Fruit fly (Drosophila melanogaster) whole organism, prepupa: ENCODE results near the gene iav.

ENCODE experiments used
- CG10631 ChIP-seq: fragments of 200-800 bp; sonication (Bioruptor generic); optimal IDR thresholded peaks from 2 replicates; lab custom pipeline; 2016; ENCODE audit warnings: missing biosample characterization, missing genetic modification characterization
- CG10669 ChIP-seq: fragments of 200-800 bp; sonication (Bioruptor generic); optimal IDR thresholded peaks from 3 replicates; lab custom pipeline; 2018; ENCODE audit warnings: missing biosample characterization, mild to moderate bottlenecking, missing genetic modification characterization, moderate library complexity
- CG11294 ChIP-seq: fragments of 200-800 bp; sonication (Bioruptor generic); IDR thresholded peaks from 2 replicates; pipeline ENCODE4 v1.3.6; 2022; ENCODE audit warnings: missing biosample characterization, missing genetic modification characterization
- CG11762 ChIP-seq: fragments of 200-800 bp; sonication (Bioruptor generic); optimal IDR thresholded peaks from 3 replicates; lab custom pipeline; 2016; ENCODE audit warnings: missing biosample characterization, missing genetic modification characterization; ENCODE audit not compliant: insufficient read depth
- CG11902 ChIP-seq: fragments of 200-800 bp; sonication (Bioruptor generic); optimal IDR thresholded peaks from 3 replicates; lab custom pipeline; 2016; ENCODE audit warnings: missing biosample characterization, missing genetic modification characterization
- CG15336 ChIP-seq: fragments of 200-800 bp; sonication (Bioruptor generic); IDR thresholded peaks from 2 replicates; pipeline ENCODE4 v1.3.6; 2022; ENCODE audit warnings: missing biosample characterization, missing genetic modification characterization
- CG1621 ChIP-seq: fragments of 200-800 bp; sonication (Bioruptor generic); optimal IDR thresholded peaks from 3 replicates; lab custom pipeline; 2018; ENCODE audit warnings: missing biosample characterization, mild to moderate bottlenecking, missing genetic modification characterization
- CG16779 ChIP-seq: fragments of 200-800 bp; sonication (Bioruptor generic); optimal IDR thresholded peaks from 3 replicates; lab custom pipeline; 2017; ENCODE audit warnings: missing biosample characterization, mild to moderate bottlenecking, missing genetic modification characterization
- CG31627 ChIP-seq: fragments of 200-800 bp; sonication (Bioruptor generic); optimal IDR thresholded peaks from 3 replicates; lab custom pipeline; 2016; ENCODE audit warnings: missing biosample characterization, missing genetic modification characterization
- CG32006 ChIP-seq: fragments of 200-800 bp; sonication (Bioruptor generic); optimal IDR thresholded peaks from 3 replicates; lab custom pipeline; 2017; ENCODE audit warnings: missing biosample characterization, mild to moderate bottlenecking, missing genetic modification characterization
- CG34406 ChIP-seq: fragments of 200-800 bp; sonication (Bioruptor generic); optimal IDR thresholded peaks from 3 replicates; lab custom pipeline; 2016; ENCODE audit warnings: missing biosample characterization, missing genetic modification characterization
- CG3919 ChIP-seq: fragments of 200-800 bp; sonication (Bioruptor generic); optimal IDR thresholded peaks from 3 replicates; lab custom pipeline; 2016; ENCODE audit warnings: missing biosample characterization, missing genetic modification characterization
- CG4318 ChIP-seq: fragments of 200-800 bp; sonication (Bioruptor generic); optimal IDR thresholded peaks from 3 replicates; lab custom pipeline; 2017; ENCODE audit warnings: missing biosample characterization, mild to moderate bottlenecking, missing genetic modification characterization
- CG6163 ChIP-seq: fragments of 200-800 bp; sonication (Bioruptor generic); IDR thresholded peaks from 3 replicates; pipeline ENCODE4 v1.3.6; 2022; ENCODE audit warnings: missing biosample characterization, missing genetic modification characterization
- CG6276 ChIP-seq: fragments of 200-800 bp; sonication (Bioruptor generic); optimal IDR thresholded peaks from 2 replicates; lab custom pipeline; 2017; ENCODE audit warnings: missing biosample characterization, mild to moderate bottlenecking, missing genetic modification characterization
- CG6792 ChIP-seq: fragments of 200-800 bp; sonication (Bioruptor generic); optimal IDR thresholded peaks from 3 replicates; lab custom pipeline; 2016; ENCODE audit warnings: missing biosample characterization, missing genetic modification characterization
- CG6808 ChIP-seq: fragments of 200-800 bp; sonication (Bioruptor generic); optimal IDR thresholded peaks from 3 replicates; lab custom pipeline; 2017; ENCODE audit warnings: missing biosample characterization, missing genetic modification characterization, mild to moderate bottlenecking, moderate library complexity, missing genetic modification reagents
- CG6854 ChIP-seq: fragments of 200-800 bp; sonication (Bioruptor generic); optimal IDR thresholded peaks from 2 replicates; lab custom pipeline; 2017; ENCODE audit warnings: missing biosample characterization, mild to moderate bottlenecking, missing genetic modification characterization
- CG7368 ChIP-seq: fragments of 200-800 bp; sonication (Bioruptor generic); optimal IDR thresholded peaks from 3 replicates; lab custom pipeline; 2016; ENCODE audit warnings: missing biosample characterization, missing genetic modification characterization
- CG8119 ChIP-seq: fragments of 200-800 bp; sonication (Bioruptor generic); IDR thresholded peaks from 3 replicates; pipeline ENCODE4 v1.3.6; 2022; ENCODE audit warnings: missing biosample characterization, missing genetic modification characterization
- CG8319 ChIP-seq: fragments of 200-800 bp; sonication (Bioruptor generic); optimal IDR thresholded peaks from 3 replicates; lab custom pipeline; 2016; ENCODE audit warnings: missing biosample characterization, missing genetic modification characterization
- CG8632 ChIP-seq: fragments of 200-800 bp; sonication (Bioruptor generic); optimal IDR thresholded peaks from 3 replicates; lab custom pipeline; 2016; ENCODE audit warnings: missing biosample characterization, missing genetic modification characterization
- CG9139 ChIP-seq: fragments of 200-800 bp; sonication (Bioruptor generic); optimal IDR thresholded peaks from 3 replicates; lab custom pipeline; 2017; ENCODE audit warnings: missing biosample characterization, mild to moderate bottlenecking, missing genetic modification characterization
- Eip75B ChIP-seq: fragments of 200-800 bp; sonication (Bioruptor generic); optimal IDR thresholded peaks from 3 replicates; lab custom pipeline; 2016; ENCODE audit warnings: missing biosample characterization, missing genetic modification characterization
- Eip78C ChIP-seq: fragments of 200-800 bp; sonication (Bioruptor generic); peaks from one replicate; lab custom pipeline; 2016; ENCODE audit warnings: missing biosample characterization, missing genetic modification characterization
- Ets21C ChIP-seq: fragments of 200-800 bp; sonication (Bioruptor generic); optimal IDR thresholded peaks from 3 replicates; lab custom pipeline; 2016; ENCODE audit warnings: missing biosample characterization, missing genetic modification characterization
- Ets96B ChIP-seq: fragments of 200-800 bp; optimal IDR thresholded peaks from 2 replicates; lab custom pipeline; 2019; ENCODE audit warnings: missing biosample characterization, mild to moderate bottlenecking, missing genetic modification characterization, moderate library complexity
- Gug ChIP-seq: fragments of 200-800 bp; sonication (Bioruptor generic); IDR thresholded peaks from 2 replicates; pipeline ENCODE4 v1.3.6; 2022; ENCODE audit warnings: missing biosample characterization, missing genetic modification characterization
- Hr39 ChIP-seq: fragments of 200-800 bp; sonication (Bioruptor generic); optimal IDR thresholded peaks from 2 replicates; lab custom pipeline; 2016; ENCODE audit warnings: missing biosample characterization, missing genetic modification characterization
- Hr4 ChIP-seq: fragments of 200-800 bp; sonication (Bioruptor generic); optimal IDR thresholded peaks from 3 replicates; lab custom pipeline; 2016; ENCODE audit warnings: missing biosample characterization, missing genetic modification characterization
- Lpt ChIP-seq: fragments of 200-800 bp; sonication (Bioruptor generic); optimal IDR thresholded peaks from 3 replicates; lab custom pipeline; 2016; ENCODE audit warnings: missing biosample characterization, missing genetic modification characterization
- OdsH ChIP-seq: fragments of 200-800 bp; sonication (Bioruptor generic); optimal IDR thresholded peaks from 3 replicates; lab custom pipeline; 2016; ENCODE audit warnings: missing biosample characterization, missing genetic modification characterization
- Smox ChIP-seq: fragments of 200-800 bp; sonication (Bioruptor generic); optimal IDR thresholded peaks from 3 replicates; lab custom pipeline; 2016; ENCODE audit warnings: missing biosample characterization, missing genetic modification characterization
- Sox102F ChIP-seq: fragments of 200-800 bp; sonication (Bioruptor generic); optimal IDR thresholded peaks from 2 replicates; lab custom pipeline; 2016; ENCODE audit warnings: missing biosample characterization, mild to moderate bottlenecking, missing genetic modification characterization
- Sox14 ChIP-seq: fragments of 200-800 bp; sonication (Bioruptor generic); optimal IDR thresholded peaks from 3 replicates; lab custom pipeline; 2016; ENCODE audit warnings: missing biosample characterization, missing genetic modification characterization
- Sox15 ChIP-seq: fragments of 200-800 bp; sonication (Bioruptor generic); optimal IDR thresholded peaks from 3 replicates; lab custom pipeline; 2016; ENCODE audit warnings: missing biosample characterization, missing genetic modification characterization
- acj6 ChIP-seq: fragments of 200-800 bp; sonication (Bioruptor generic); optimal IDR thresholded peaks from 3 replicates; lab custom pipeline; 2016; ENCODE audit warnings: missing biosample characterization, missing genetic modification characterization
- cyc ChIP-seq: fragments of 200-800 bp; sonication (Bioruptor generic); optimal IDR thresholded peaks from 3 replicates; lab custom pipeline; 2016; ENCODE audit warnings: missing biosample characterization, missing genetic modification characterization
- dsx ChIP-seq: fragments of 200-800 bp; optimal IDR thresholded peaks from 3 replicates; lab custom pipeline; 2019; ENCODE audit warnings: missing biosample characterization, mild to moderate bottlenecking, missing genetic modification characterization, moderate library complexity; ENCODE audit not compliant: poor library complexity, severe bottlenecking
- eg ChIP-seq: fragments of 200-800 bp; sonication (Bioruptor generic); IDR thresholded peaks from 3 replicates; pipeline ENCODE4 v1.3.6; 2022; ENCODE audit warnings: missing biosample characterization, missing genetic modification characterization
- esn ChIP-seq: fragments of 200-800 bp; sonication (Bioruptor generic); optimal IDR thresholded peaks from 2 replicates; lab custom pipeline; 2016; ENCODE audit warnings: missing biosample characterization, mild to moderate bottlenecking, missing genetic modification characterization, moderate library complexity
- fd59A ChIP-seq: fragments of 200-800 bp; sonication (Bioruptor generic); optimal IDR thresholded peaks from 2 replicates; lab custom pipeline; 2017; ENCODE audit warnings: missing biosample characterization, mild to moderate bottlenecking, missing genetic modification characterization, missing genetic modification reagents
- fd85E ChIP-seq: fragments of 200-800 bp; sonication (Bioruptor generic); optimal IDR thresholded peaks from 3 replicates; lab custom pipeline; 2016; ENCODE audit warnings: missing biosample characterization, missing genetic modification characterization
- fkh ChIP-seq: fragments of 200-800 bp; sonication (Bioruptor generic); optimal IDR thresholded peaks from 3 replicates; lab custom pipeline; 2017; ENCODE audit warnings: missing biosample characterization, mild to moderate bottlenecking, missing genetic modification characterization, moderate library complexity
- lz ChIP-seq: fragments of 200-800 bp; sonication (Bioruptor generic); optimal IDR thresholded peaks from 3 replicates; lab custom pipeline; 2016; ENCODE audit warnings: missing biosample characterization, missing genetic modification characterization
- net ChIP-seq: fragments of 200-800 bp; sonication (Bioruptor generic); optimal IDR thresholded peaks from 3 replicates; lab custom pipeline; 2016; ENCODE audit warnings: missing biosample characterization, missing genetic modification characterization
- spab ChIP-seq: fragments of 200-800 bp; sonication (Bioruptor generic); optimal IDR thresholded peaks from 2 replicates; lab custom pipeline; 2017; ENCODE audit warnings: missing biosample characterization, mild to moderate bottlenecking, missing genetic modification characterization, missing genetic modification reagents
- svp ChIP-seq: fragments of 200-800 bp; sonication (Bioruptor generic); peaks from one replicate; lab custom pipeline; 2016; ENCODE audit warnings: missing biosample characterization, missing genetic modification characterization
- topi ChIP-seq: fragments of 200-800 bp; sonication (Bioruptor generic); optimal IDR thresholded peaks from 3 replicates; lab custom pipeline; 2016; ENCODE audit warnings: missing biosample characterization, missing genetic modification characterization

iav gene

DNA sequence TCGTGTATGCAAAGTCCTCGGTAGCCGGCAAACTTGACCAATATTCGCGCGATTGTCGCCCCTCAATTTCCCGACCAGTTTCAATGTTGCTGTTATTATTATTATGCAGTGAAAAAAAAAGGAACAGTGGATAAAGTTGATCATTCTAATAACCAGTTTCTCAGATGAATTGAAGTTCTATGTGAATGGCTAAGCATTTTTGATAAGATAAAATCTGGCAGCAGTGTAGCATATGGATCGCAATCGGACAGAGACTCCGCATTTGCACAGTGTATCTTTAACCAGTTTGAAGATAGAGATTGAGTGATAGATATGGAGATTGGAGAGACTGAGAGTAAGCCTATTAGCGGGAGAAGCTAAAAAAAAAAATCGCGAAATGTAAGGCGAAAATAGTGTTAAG, 20.4 kb upstream of the iav start (continued):
- TF ChIP-seq CG6808 (GFP tag; lab: Kevin White, UChicago): peak; percentile 36
- peak; percentile 74 for TF ChIP-seq svp
- peak; percentile 86 for TF ChIP-seq CG11294 (GFP tag; lab: Robert Waterston, UW)
- TF ChIP-seq fd59A (GFP tag; lab: Kevin White, UChicago): peak; percentile 42
- peak; percentile 64 for TF ChIP-seq CG31627 (GFP tag; lab: Kevin White, UChicago)
- peak; percentile 59 for TF ChIP-seq Sox102F
- peak; percentile 93 for TF ChIP-seq Eip78C (GFP tag; lab: Kevin White, UChicago)
- TF ChIP-seq CG6792 (GFP tag; lab: Kevin White, UChicago): peak; percentile 66
- peak; percentile 94 for TF ChIP-seq CG15336 (GFP tag; lab: Robert Waterston, UW)
- peak; percentile 88 for TF ChIP-seq CG6276 (GFP tag; lab: Kevin White, UChicago)
- peak; percentile 26 for TF ChIP-seq CG11902
- TF ChIP-seq fd85E (GFP tag; lab: Kevin White, UChicago): peak; percentile 26
- no peak for TF ChIP-seq CG9139 (GFP tag; lab: Kevin White, UChicago)
- TF ChIP-seq CG8632 (GFP tag; lab: Kevin White, UChicago): peak; percentile 63
- peak; percentile 58 for TF ChIP-seq CG8319 (GFP tag; lab: Kevin White, UChicago)
- TF ChIP-seq cyc (GFP tag; lab: Kevin White, UChicago): peak; percentile 67
- peak; percentile 25 for TF ChIP-seq spab (GFP tag; lab: Kevin White, UChicago)
- TF ChIP-seq CG3919 (GFP tag; lab: Kevin White, UChicago): peak; percentile 85
- TF ChIP-seq acj6 (GFP tag; lab: Kevin White, UChicago): peak; percentile 72
- TF ChIP-seq Smox: peak; percentile 45
- peak; percentile 38 for TF ChIP-seq dsx (GFP tag; lab: Kevin White, UChicago)
- no peak for TF ChIP-seq fkh (GFP tag; lab: Kevin White, UChicago)
- TF ChIP-seq CG8119 (GFP tag; lab: Robert Waterston, UW): peak; percentile 93
- TF ChIP-seq CG6163: peak; percentile 90
- TF ChIP-seq OdsH (GFP tag; lab: Kevin White, UChicago): peak; percentile 85
- peak; percentile 90 for TF ChIP-seq Lpt
- peak; percentile 45 for TF ChIP-seq Sox15 (GFP tag; lab: Kevin White, UChicago)
- TF ChIP-seq CG34406 (GFP tag; lab: Kevin White, UChicago): peak; percentile 56
- TF ChIP-seq Hr39 (GFP tag; lab: Kevin White, UChicago): peak; percentile 58
- peak; percentile 75 for TF ChIP-seq Eip75B (GFP tag; lab: Kevin White, UChicago)
- TF ChIP-seq Gug (GFP tag; lab: Robert Waterston, UW): peak; percentile 92
- TF ChIP-seq Ets21C: peak; percentile 23
- peak; percentile 97 for TF ChIP-seq Hr4
- peak; percentile 52 for TF ChIP-seq CG11762 (GFP tag; lab: Kevin White, UChicago)
- peak; percentile 56 for TF ChIP-seq esn (GFP tag; lab: Kevin White, UChicago)
- peak; percentile 90 for TF ChIP-seq CG4318 (GFP tag; lab: Kevin White, UChicago)
- peak; percentile 43 for TF ChIP-seq CG16779 (tag; lab: Kevin White, UChicago)

dm6 chrX:6794190-6794589, 19.6 kb upstream of the iav start:
- TF ChIP-seq eg (peak; percentile 94), CG1621 (tag; lab: Kevin White, UChicago) (peak; percentile 69), CG3919 (GFP tag; lab: Kevin White, UChicago) (peak; percentile 80), net (GFP tag; lab: Kevin White, UChicago) (peak; percentile 74), lz (GFP tag; lab: Kevin White, UChicago) (peak; percentile 67), Lpt (peak; percentile 77), CG10669 (peak; percentile 65), CG15336 (GFP tag; lab: Robert Waterston, UW) (peak; percentile 86), CG16779 (tag; lab: Kevin White, UChicago) (peak; percentile 18), svp (peak; percentile 80), Sox14 (GFP tag; lab: Kevin White, UChicago) (peak; percentile 71), CG32006 (peak; percentile 86), Smox (peak; percentile 61), CG10631 (GFP tag; lab: Kevin White, UChicago) (peak; percentile 55), Hr4 (peak; percentile 87), spab (GFP tag; lab: Kevin White, UChicago) (peak; percentile 29), topi (GFP tag; lab: Kevin White, UChicago) (peak; percentile 75), CG6276 (GFP tag; lab: Kevin White, UChicago) (peak; percentile 65), CG6808 (GFP tag; lab: Kevin White, UChicago) (peak; percentile 45), Hr39 (GFP tag; lab: Kevin White, UChicago) (peak; percentile 78), CG9139 (GFP tag; lab: Kevin White, UChicago) (no peak), CG4318 (GFP tag; lab: Kevin White, UChicago) (peak; percentile 76), CG6854 (GFP tag; lab: Kevin White, UChicago) (no peak), CG7368 (GFP tag; lab: Kevin White, UChicago) (peak; percentile 68), cyc (GFP tag; lab: Kevin White, UChicago) (peak; percentile 78), fkh (GFP tag; lab: Kevin White, UChicago) (peak; percentile 46), Gug (GFP tag; lab: Robert Waterston, UW) (peak; percentile 82), Ets96B (tag; lab: Kevin White, UChicago) (peak; percentile 50)
